Fruit fly (Drosophila melanogaster) whole organism, embryonic: ENCODE data around the gene papi.

Source experiments
- Atf6 ChIP-seq: fragments of 200-800 bp; sonication (Bioruptor generic); IDR thresholded peaks from 2 replicates; pipeline ENCODE4 v1.3.6; 2022; ENCODE audit warnings: missing biosample characterization, missing genetic modification characterization
- CG1024 ChIP-seq: fragments of 200-800 bp; sonication (Bioruptor generic); IDR thresholded peaks from 2 replicates; pipeline ENCODE4 v1.3.6; 2022; ENCODE audit warnings: missing biosample characterization, missing genetic modification characterization
- CG10366 ChIP-seq: fragments of 200-800 bp; sonication (Bioruptor generic); IDR thresholded peaks from 2 replicates; pipeline ENCODE4 v1.3.6; 2022; ENCODE audit warnings: missing biosample characterization, missing genetic modification characterization
- CG10543 ChIP-seq: fragments of 200-800 bp; sonication (Bioruptor generic); optimal IDR thresholded peaks from 3 replicates; lab custom pipeline; 2017; ENCODE audit warnings: missing biosample characterization, mild to moderate bottlenecking, missing genetic modification characterization, moderate library complexity
- CG10654 ChIP-seq: fragments of 200-800 bp; sonication (Bioruptor generic); optimal IDR thresholded peaks from 2 replicates; lab custom pipeline; 2016; ENCODE audit warnings: missing biosample characterization, missing genetic modification characterization
- CG11398 ChIP-seq: fragments of 200-800 bp; sonication (Bioruptor generic); optimal IDR thresholded peaks from 2 replicates; lab custom pipeline; 2016; ENCODE audit warnings: missing biosample characterization, missing genetic modification characterization
- CG13296 ChIP-seq: fragments of 200-800 bp; sonication (Bioruptor generic); optimal IDR thresholded peaks from 3 replicates; lab custom pipeline; 2018; ENCODE audit warnings: missing biosample characterization, mild to moderate bottlenecking, missing genetic modification characterization
- CG15073 ChIP-seq: fragments of 200-800 bp; sonication (Bioruptor generic); optimal IDR thresholded peaks from 2 replicates; lab custom pipeline; 2016; ENCODE audit warnings: missing biosample characterization, missing genetic modification characterization
- CG1529 ChIP-seq: fragments of 200-800 bp; sonication (Bioruptor generic); optimal IDR thresholded peaks from 3 replicates; lab custom pipeline; 2018; ENCODE audit warnings: missing biosample characterization, missing genetic modification characterization
- CG1602 ChIP-seq: fragments of 200-800 bp; sonication (Bioruptor generic); optimal IDR thresholded peaks from 3 replicates; lab custom pipeline; 2016; ENCODE audit warnings: missing biosample characterization, missing genetic modification characterization
- CG1647 ChIP-seq: fragments of 200-800 bp; sonication (Bioruptor generic); optimal IDR thresholded peaks from 3 replicates; lab custom pipeline; 2016; ENCODE audit warnings: missing biosample characterization, missing genetic modification characterization
- CG16779 ChIP-seq: fragments of 200-800 bp; sonication (Bioruptor generic); IDR thresholded peaks from 2 replicates; pipeline ENCODE4 v1.3.6; 2022; ENCODE audit warnings: missing biosample characterization, missing genetic modification characterization
- CG17385 ChIP-seq: fragments of 200-800 bp; sonication (Bioruptor generic); optimal IDR thresholded peaks from 3 replicates; lab custom pipeline; 2018; ENCODE audit warnings: missing biosample characterization, mild to moderate bottlenecking, missing genetic modification characterization
- CG1792 ChIP-seq: fragments of 200-800 bp; sonication (Bioruptor generic); optimal IDR thresholded peaks from 2 replicates; lab custom pipeline; 2016; ENCODE audit warnings: missing biosample characterization, missing genetic modification characterization
- CG18599 ChIP-seq: fragments of 200-800 bp; sonication (Bioruptor generic); optimal IDR thresholded peaks from 3 replicates; lab custom pipeline; 2017; ENCODE audit warnings: missing biosample characterization, missing genetic modification characterization, mild to moderate bottlenecking, moderate library complexity, missing genetic modification reagents
- CG2678 ChIP-seq: fragments of 200-800 bp; sonication (Bioruptor generic); optimal IDR thresholded peaks from 3 replicates; lab custom pipeline; 2019; ENCODE audit warnings: missing biosample characterization, mild to moderate bottlenecking, missing genetic modification characterization, moderate library complexity
- CG31388 ChIP-seq: fragments of 200-800 bp; sonication (Bioruptor generic); optimal IDR thresholded peaks from 2 replicates; lab custom pipeline; 2016; ENCODE audit warnings: missing biosample characterization, missing genetic modification characterization
- CG33557 ChIP-seq: fragments of 200-800 bp; sonication (Bioruptor generic); optimal IDR thresholded peaks from 2 replicates; lab custom pipeline; 2019; ENCODE audit warnings: missing biosample characterization, mild to moderate bottlenecking, missing genetic modification characterization, moderate library complexity
- CG34376 ChIP-seq: fragments of 200-800 bp; sonication (Bioruptor generic); optimal IDR thresholded peaks from 2 replicates; lab custom pipeline; 2018; ENCODE audit warnings: missing biosample characterization, mild to moderate bottlenecking, missing genetic modification characterization
- CG3847 ChIP-seq: fragments of 200-800 bp; sonication (Bioruptor generic); IDR thresholded peaks from 2 replicates; pipeline ENCODE4 v1.3.6; 2022; ENCODE audit warnings: missing biosample characterization, missing genetic modification characterization
- CG4424 ChIP-seq: fragments of 200-800 bp; sonication (Bioruptor generic); optimal IDR thresholded peaks from 3 replicates; lab custom pipeline; 2016; ENCODE audit warnings: missing biosample characterization, missing genetic modification characterization
- CG6272 ChIP-seq: fragments of 200-800 bp; sonication (Bioruptor generic); IDR thresholded peaks from 2 replicates; pipeline ENCODE4 v1.3.6; 2022; ENCODE audit warnings: missing biosample characterization, missing genetic modification characterization
- Deaf1 ChIP-seq: fragments of 200-800 bp; optimal IDR thresholded peaks from 3 replicates; lab custom pipeline; 2019; ENCODE audit warnings: missing biosample characterization, mild to moderate bottlenecking, missing genetic modification characterization, moderate library complexity
- Doc2 ChIP-seq: fragments of 200-800 bp; sonication (Bioruptor generic); IDR thresholded peaks from 2 replicates; pipeline ENCODE4 v1.3.6; 2022; ENCODE audit warnings: missing biosample characterization, missing genetic modification characterization
- HLHmδ ChIP-seq: fragments of 200-800 bp; sonication (Bioruptor generic); optimal IDR thresholded peaks from 2 replicates; lab custom pipeline; 2018; ENCODE audit warnings: missing biosample characterization, mild to moderate bottlenecking, missing genetic modification characterization, moderate library complexity
- Hand ChIP-seq: fragments of 200-800 bp; sonication (Bioruptor generic); optimal IDR thresholded peaks from 2 replicates; lab custom pipeline; 2017; ENCODE audit warnings: mild to moderate bottlenecking, missing biosample characterization, missing genetic modification reagents, missing genetic modification characterization
- Lhr ChIP-seq: fragments of 200-800 bp; sonication (Bioruptor generic); optimal IDR thresholded peaks from 3 replicates; lab custom pipeline; 2017; ENCODE audit warnings: mild to moderate bottlenecking, missing biosample characterization, missing genetic modification reagents, missing genetic modification characterization
- MBD-R2 ChIP-seq: fragments of 200-800 bp; sonication (Bioruptor generic); IDR thresholded peaks from 2 replicates; pipeline ENCODE4 v1.3.6; 2022; ENCODE audit warnings: missing biosample characterization, missing genetic modification characterization
- MESR4 ChIP-seq: fragments of 200-800 bp; sonication (Bioruptor generic); optimal IDR thresholded peaks from 2 replicates; lab custom pipeline; 2018; ENCODE audit warnings: missing biosample characterization, mild to moderate bottlenecking, missing genetic modification characterization, moderate library complexity
- Med ChIP-seq: fragments of 200-800 bp; sonication (Bioruptor generic); peaks from one replicate; lab custom pipeline; 2016; ENCODE audit warnings: missing biosample characterization, missing genetic modification characterization, mild to moderate bottlenecking, inconsistent platforms, moderate library complexity
- Ravus ChIP-seq: fragments of 200-800 bp; sonication (Bioruptor generic); IDR thresholded peaks from 2 replicates; pipeline ENCODE4 v1.3.6; 2022; ENCODE audit warnings: missing biosample characterization, missing genetic modification characterization
- Vsx1 ChIP-seq: fragments of 200-800 bp; sonication (Bioruptor generic); optimal IDR thresholded peaks from 2 replicates; lab custom pipeline; 2017; ENCODE audit warnings: missing biosample characterization, mild to moderate bottlenecking, missing genetic modification characterization, missing genetic modification reagents
- bcd ChIP-seq: fragments of 200-800 bp; sonication (Bioruptor generic); optimal IDR thresholded peaks from 2 replicates; lab custom pipeline; 2017; ENCODE audit warnings: missing biosample characterization, mild to moderate bottlenecking, missing genetic modification characterization
- bigmax ChIP-seq: fragments of 200-800 bp; sonication (Bioruptor generic); optimal IDR thresholded peaks from 2 replicates; lab custom pipeline; 2018; ENCODE audit warnings: missing biosample characterization, mild to moderate bottlenecking, missing genetic modification characterization
- crc ChIP-seq: fragments of 200-800 bp; sonication (Bioruptor generic); optimal IDR thresholded peaks from 2 replicates; lab custom pipeline; 2016; ENCODE audit warnings: missing biosample characterization, missing genetic modification characterization
- crp ChIP-seq, 2 experiments: fragments of 200-800 bp; sonication (Bioruptor generic); optimal IDR thresholded peaks; 2 replicates in 1 of 2; 3 replicates in 1 of 2; lab custom pipeline; 2017; ENCODE audit warnings: missing biosample characterization in 2 of 2, missing genetic modification characterization in 2 of 2, mild to moderate bottlenecking in 1 of 2, moderate library complexity in 1 of 2
- fd3F ChIP-seq: fragments of 200-800 bp; sonication (Bioruptor generic); optimal IDR thresholded peaks from 2 replicates; lab custom pipeline; 2018; ENCODE audit warnings: missing biosample characterization, mild to moderate bottlenecking, missing genetic modification characterization, moderate library complexity
- grau ChIP-seq: fragments of 200-800 bp; optimal IDR thresholded peaks from 3 replicates; lab custom pipeline; 2019; ENCODE audit warnings: missing biosample characterization, mild to moderate bottlenecking, missing genetic modification characterization, moderate library complexity
- gt ChIP-seq: fragments of 200-800 bp; sonication (Bioruptor generic); IDR thresholded peaks from 2 replicates; pipeline ENCODE4 v1.3.6; 2022; ENCODE audit warnings: missing biosample characterization, missing genetic modification characterization
- jigr1 ChIP-seq: fragments of 200-800 bp; sonication (Bioruptor generic); IDR thresholded peaks from 3 replicates; pipeline ENCODE4 v1.3.6; 2022; ENCODE audit warnings: missing biosample characterization, missing genetic modification characterization
- nau ChIP-seq: fragments of 200-800 bp; sonication (Bioruptor generic); optimal IDR thresholded peaks from 3 replicates; lab custom pipeline; 2017; ENCODE audit warnings: missing biosample characterization, mild to moderate bottlenecking, missing genetic modification characterization, missing genetic modification reagents
- p53 ChIP-seq: fragments of 200-800 bp; sonication (Bioruptor generic); optimal IDR thresholded peaks from 2 replicates; lab custom pipeline; 2016; ENCODE audit warnings: missing biosample characterization, missing genetic modification characterization
- pum ChIP-seq: fragments of 200-800 bp; sonication (Bioruptor generic); optimal IDR thresholded peaks from 2 replicates; lab custom pipeline; 2016; ENCODE audit warnings: missing biosample characterization, missing genetic modification characterization
- row ChIP-seq: fragments of 200-800 bp; sonication (Bioruptor generic); IDR thresholded peaks from 3 replicates; pipeline ENCODE4 v1.3.6; 2022; ENCODE audit warnings: missing biosample characterization, missing genetic modification characterization
- sd ChIP-seq: fragments of 200-800 bp; sonication (Bioruptor generic); optimal IDR thresholded peaks from 3 replicates; lab custom pipeline; 2018; ENCODE audit warnings: missing biosample characterization, mild to moderate bottlenecking, missing genetic modification characterization, moderate library complexity
- sens ChIP-seq: fragments of 200-800 bp; sonication (Bioruptor generic); peaks from one replicate; lab custom pipeline; 2016; ENCODE audit warnings: missing biosample characterization, missing genetic modification characterization
- sim ChIP-seq: fragments of 200-800 bp; sonication (Bioruptor generic); IDR thresholded peaks from 2 replicates; pipeline ENCODE4 v1.3.6; 2022; ENCODE audit warnings: missing biosample characterization, missing genetic modification characterization
- twi ChIP-seq: fragments of 200-800 bp; optimal IDR thresholded peaks from 2 replicates; lab custom pipeline; 2019; ENCODE audit warnings: missing biosample characterization, mild to moderate bottlenecking, missing genetic modification characterization, moderate library complexity

papi gene

DNA sequence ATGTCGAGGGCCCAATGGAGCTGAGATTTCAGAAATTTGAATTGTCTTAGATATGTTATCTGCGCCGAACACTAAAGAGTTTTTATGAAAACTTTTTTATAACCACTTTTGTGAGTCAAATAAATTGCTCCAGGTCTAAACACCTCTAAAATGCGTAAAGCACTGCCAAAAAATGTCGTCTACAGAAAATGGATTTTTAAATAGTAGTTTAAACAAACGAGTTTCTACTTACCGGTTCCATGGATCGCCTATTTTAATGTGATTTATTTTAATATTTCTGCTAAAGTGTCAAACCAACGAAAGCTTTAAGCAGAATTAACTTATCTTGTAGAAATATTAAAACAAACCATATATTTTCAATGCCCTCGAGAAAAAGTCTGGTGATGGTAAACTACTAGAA lies 14.5 kb upstream of the papi start, which contains the start of gene CG31668:
Gene CG31668, minus strand, starts transcription at position 101 of the 400 bp plus-strand sequence.
- TF ChIP-seq sens (GFP tag; lab: Kevin White, UChicago) (peak; percentile 62), CG10543 (GFP tag; lab: Kevin White, UChicago) (no peak)

DNA sequence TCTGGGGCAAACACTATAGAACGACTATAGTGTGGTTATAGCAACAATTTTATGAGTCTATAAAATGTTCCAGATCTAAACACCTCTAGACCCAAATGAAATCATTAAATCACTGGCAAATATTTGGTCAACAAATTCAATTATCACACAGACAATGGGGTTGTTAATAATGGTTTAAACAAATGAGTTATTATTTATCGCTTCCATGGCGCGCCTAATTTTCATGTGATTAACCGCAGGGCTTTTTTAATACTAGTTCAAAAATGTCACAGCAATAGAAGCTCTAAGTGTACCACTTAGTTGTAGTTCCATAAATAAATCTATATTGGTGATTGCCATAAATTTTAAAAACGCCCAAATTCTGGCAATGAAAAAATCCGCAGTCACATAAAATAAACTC lies 11.5 kb upstream of the papi start, which contains the start of gene CG33124:
Gene CG33124, minus strand, starts transcription at position 101 of the 400 bp plus-strand sequence.
- peak; percentile 7 for TF ChIP-seq Med (GFP tag; lab: Kevin White, UChicago)
- TF ChIP-seq twi (tag; lab: Kevin White, UChicago), result no peak
- TF ChIP-seq CG1647 (GFP tag; lab: Kevin White, UChicago), result no peak
- no peak for TF ChIP-seq CG6272 (GFP tag; lab: Robert Waterston, UW)
- TF ChIP-seq CG2678 (tag; lab: Kevin White, UChicago), result peak; percentile 28
- TF ChIP-seq CG16779 (GFP tag; lab: Robert Waterston, UW), result no peak
- peak; percentile 3 for TF ChIP-seq CG13296
- TF ChIP-seq Deaf1 (tag; lab: Kevin White, UChicago), result no peak
- no peak for TF ChIP-seq Hand (GFP tag; lab: Kevin White, UChicago)
- no peak for TF ChIP-seq CG1602 (GFP tag; lab: Kevin White, UChicago)
- TF ChIP-seq, all 482 proteins: peak for 3

DNA sequence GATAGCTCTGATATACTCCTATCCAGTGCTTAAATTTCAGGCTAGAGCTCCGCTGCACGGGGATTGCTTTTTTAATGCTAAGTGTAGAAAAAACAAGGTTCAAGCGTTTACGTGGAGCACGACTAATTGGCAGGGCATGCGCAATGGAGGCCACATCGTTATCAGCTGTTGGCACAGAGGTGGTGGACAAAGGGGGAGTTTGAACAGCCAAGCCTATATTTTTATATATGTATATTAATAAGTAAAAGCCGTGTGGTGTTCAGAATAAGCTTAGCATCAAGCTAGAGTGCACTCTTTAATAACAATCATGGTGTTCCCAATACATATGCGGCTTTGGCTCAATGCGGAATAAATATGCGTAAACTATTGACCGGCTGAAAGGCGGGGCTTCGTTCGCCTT lies 8.1 kb upstream of the papi start, which contains the start of gene CG15385:
Gene CG15385, minus strand, starts transcription at position 94 of the 400 bp plus-strand sequence.
- TF ChIP-seq pum (GFP tag; lab: Kevin White, UChicago) (no peak), Doc2 (GFP tag; lab: Robert Waterston, UW) (no peak), fd3F (no peak), sd (tag; lab: Kevin White, UChicago) (no peak), CG1529 (no peak), CG10654 (no peak), Vsx1 (GFP tag; lab: Kevin White, UChicago) (no peak), grau (tag; lab: Kevin White, UChicago) (no peak), CG34376 (GFP tag; lab: Kevin White, UChicago) (no peak), CG10366 (GFP tag; lab: Robert Waterston, UW) (no peak), p53 (no peak), CG3847 (GFP tag; lab: Robert Waterston, UW) (no peak), bigmax (GFP tag; lab: Kevin White, UChicago) (no peak), gt (GFP tag; lab: Robert Waterston, UW) (no peak), CG11398 (GFP tag; lab: Kevin White, UChicago) (no peak), CG31388 (GFP tag; lab: Kevin White, UChicago) (no peak), MESR4 (GFP tag; lab: Kevin White, UChicago) (peak; percentile 11), Lhr (GFP tag; lab: Kevin White, UChicago) (no peak), Atf6 (GFP tag; lab: Robert Waterston, UW) (no peak), Ravus (GFP tag; lab: Robert Waterston, UW) (no peak), crp (GFP tag; optimal IDR thresholded peaks at IDR 0.05; lab: Kevin White, UChicago) (peak in 1 of 2 experiments; percentile 68), bcd (GFP tag; lab: Kevin White, UChicago) (no peak), CG4424 (GFP tag; lab: Kevin White, UChicago) (no peak), jigr1 (GFP tag; lab: Robert Waterston, UW) (no peak), crc (GFP tag; lab: Kevin White, UChicago) (no peak), HLHmδ (GFP tag; lab: Kevin White, UChicago) (no peak), CG15073 (GFP tag; lab: Kevin White, UChicago) (no peak), MBD-R2 (GFP tag; lab: Robert Waterston, UW) (no peak; the same call in 1 of the 2 replicates), CG17385 (no peak), sim (GFP tag; lab: Robert Waterston, UW) (no peak), CG1792 (GFP tag; lab: Kevin White, UChicago) (no peak), row (GFP tag; lab: Robert Waterston, UW) (peak; percentile 49; the same call in 2 of the 3 replicates), nau (no peak), CG18599 (GFP tag; lab: Kevin White, UChicago) (peak; percentile 3), CG33557 (GFP tag; lab: Kevin White, UChicago) (no peak), CG1024 (GFP tag; lab: Robert Waterston, UW) (no peak)
